Worm (Caenorhabditis elegans) whole organism, L4 larva: ENCODE measurements around the gene K07F5.16.
A peak's percentile ranks its signal among the peaks of the same experiment; 100 is the strongest.

Experiments used
- F26F4.8 ChIP-seq: fragments of 200-800 bp; sonication (Bioruptor generic); conservative IDR thresholded peaks from 2 replicates; pipeline ENCODE4 v1.3.6; 2022; ENCODE audit warnings: missing genetic modification characterization, missing compliant biosample characterization
- F44E2.7 ChIP-seq: fragments of 200-800 bp; sonication (Bioruptor generic); IDR thresholded peaks from 2 replicates; pipeline ENCODE4 v2.1.2; 2022; ENCODE audit warnings: missing genetic modification characterization, missing compliant biosample characterization
- T20F7.1 ChIP-seq: fragments of 200-800 bp; sonication (Bioruptor generic); optimal IDR thresholded peaks from 2 replicates; lab custom pipeline; 2018; ENCODE audit warnings: mild to moderate bottlenecking, missing genetic modification characterization, missing compliant biosample characterization
- T26A8.4 ChIP-seq: fragments of 200-800 bp; sonication (Bioruptor generic); IDR thresholded peaks from 2 replicates; pipeline ENCODE4 v1.3.6; 2022; ENCODE audit warnings: missing genetic modification characterization, missing compliant biosample characterization
- Y5F2A.4 ChIP-seq: fragments of 200-800 bp; sonication (Bioruptor generic); optimal IDR thresholded peaks from 2 replicates; lab custom pipeline; 2018; ENCODE audit warnings: mild to moderate bottlenecking, missing genetic modification characterization, missing compliant biosample characterization
- aha-1 ChIP-seq: fragments of 150-350 bp; peaks from one replicate; lab custom pipeline; 2014; ENCODE audit warnings: missing biosample characterization, missing genetic modification characterization
- arid-1 ChIP-seq: fragments of 200-800 bp; sonication (Bioruptor generic); conservative IDR thresholded peaks from 2 replicates; pipeline ENCODE4 v1.3.6; 2022; ENCODE audit warnings: missing genetic modification reagents, missing genetic modification characterization, missing compliant biosample characterization
- ceh-44 ChIP-seq: fragments of 200-800 bp; sonication (Bioruptor generic); IDR thresholded peaks from 2 replicates; pipeline ENCODE4 v1.3.6; 2022; ENCODE audit warnings: missing genetic modification reagents, missing genetic modification characterization, missing compliant biosample characterization
- ceh-82 ChIP-seq: sonication (generic microtip); optimal IDR thresholded peaks from 2 replicates; lab custom pipeline; 2017; ENCODE audit warnings: missing biosample characterization, missing genetic modification characterization
- cey-2 ChIP-seq: sonication (generic microtip); optimal IDR thresholded peaks from 3 replicates; lab custom pipeline; 2017; ENCODE audit warnings: missing genetic modification characterization, mild to moderate bottlenecking, missing compliant biosample characterization, antibody characterized with exemption, borderline replicate concordance; ENCODE audit not compliant: insufficient read depth
- ctbp-1 ChIP-seq: fragments of 200-800 bp; sonication (Bioruptor generic); IDR thresholded peaks from 2 replicates; pipeline ENCODE4 v1.3.6; 2022; ENCODE audit warnings: missing genetic modification reagents, missing genetic modification characterization, missing compliant biosample characterization
- daf-16 ChIP-seq, 3 experiments: sonication (generic microtip); optimal IDR thresholded peaks; 2 replicates each; lab custom pipeline; 2016 to 2017; ENCODE audit warnings: missing genetic modification characterization in 3 of 3, missing genetic modification reagents in 3 of 3, mild to moderate bottlenecking in 2 of 3, missing compliant biosample characterization in 2 of 3, missing biosample characterization in 1 of 3, moderate library complexity in 1 of 3
- daf-19 ChIP-seq: fragments of 200-800 bp; sonication (Bioruptor generic); conservative IDR thresholded peaks from 2 replicates; pipeline ENCODE4 v1.3.6; 2022; ENCODE audit warnings: missing genetic modification characterization, missing compliant biosample characterization
- daf-8 ChIP-seq: fragments of 200-800 bp; sonication (Bioruptor generic); IDR thresholded peaks from 2 replicates; pipeline ENCODE4 v1.3.6; 2022; ENCODE audit warnings: missing genetic modification characterization, missing compliant biosample characterization
- dmd-6 ChIP-seq: fragments of 200-800 bp; sonication (Bioruptor generic); IDR thresholded peaks from 2 replicates; pipeline ENCODE4 v1.3.6; 2022; ENCODE audit warnings: missing genetic modification reagents, missing genetic modification characterization, missing compliant biosample characterization
- dmd-8 ChIP-seq: fragments of 200-800 bp; sonication (Bioruptor generic); IDR thresholded peaks from 2 replicates; pipeline ENCODE4 v1.3.6; 2022; ENCODE audit warnings: missing genetic modification characterization, missing compliant biosample characterization
- dpl-1 ChIP-seq: fragments of 150-350 bp; optimal IDR thresholded peaks from 2 replicates; lab custom pipeline; 2014; ENCODE audit warnings: missing biosample characterization, missing genetic modification reagents, missing genetic modification characterization
- dve-1 ChIP-seq: sonication (generic microtip); optimal IDR thresholded peaks from 2 replicates; lab custom pipeline; 2017; ENCODE audit warnings: antibody characterized with exemption, mild to moderate bottlenecking, missing genetic modification characterization, missing compliant biosample characterization; ENCODE audit not compliant: insufficient read depth
- egl-43 ChIP-seq: fragments of 200-800 bp; sonication (Bioruptor generic); IDR thresholded peaks from 2 replicates; pipeline ENCODE4 v1.3.6; 2022; ENCODE audit warnings: missing genetic modification reagents, missing genetic modification characterization, missing compliant biosample characterization
- hlh-11 ChIP-seq: fragments of 200-800 bp; sonication (Bioruptor generic); optimal IDR thresholded peaks from 2 replicates; lab custom pipeline; 2018; ENCODE audit warnings: mild to moderate bottlenecking, missing genetic modification characterization, missing compliant biosample characterization
- hlh-30 ChIP-seq: sonication (generic microtip); optimal IDR thresholded peaks from 2 replicates; lab custom pipeline; 2017; ENCODE audit warnings: antibody characterized with exemption, mild to moderate bottlenecking, missing genetic modification characterization, missing compliant biosample characterization; ENCODE audit not compliant: insufficient read depth
- lsy-2 ChIP-seq, 2 experiments: fragments of 150-350 bp in 1 of 2; sonication (generic microtip) in 1 of 2; optimal IDR thresholded peaks; 2 replicates each; lab custom pipeline; 2014 to 2017; ENCODE audit warnings: missing biosample characterization in 2 of 2, missing genetic modification characterization in 2 of 2
- mdl-1 ChIP-seq, 2 experiments: fragments of 150-350 bp in 1 of 2; sonication (generic microtip) in 1 of 2; optimal IDR thresholded peaks; 2 replicates each; lab custom pipeline; 2014 to 2017; ENCODE audit warnings: missing biosample characterization in 2 of 2, missing genetic modification characterization in 2 of 2
- mdt-29 ChIP-seq: fragments of 200-800 bp; sonication (Bioruptor generic); IDR thresholded peaks from 2 replicates; pipeline ENCODE4 v1.3.6; 2022; ENCODE audit warnings: missing genetic modification reagents, missing genetic modification characterization, missing compliant biosample characterization
- mep-1 ChIP-seq: fragments of 150-350 bp; sonication (generic microtip); optimal IDR thresholded peaks from 3 replicates; lab custom pipeline; 2014; ENCODE audit warnings: missing biosample characterization, missing genetic modification characterization
- mxl-3 ChIP-seq: fragments of 200-800 bp; sonication (Bioruptor generic); optimal IDR thresholded peaks from 2 replicates; lab custom pipeline; 2018; ENCODE audit warnings: mild to moderate bottlenecking, missing genetic modification characterization, missing compliant biosample characterization
- nhr-237 ChIP-seq: sonication (generic microtip); optimal IDR thresholded peaks from 2 replicates; lab custom pipeline; 2017; ENCODE audit warnings: missing biosample characterization, missing genetic modification characterization
- nhr-25 ChIP-seq: sonication (generic microtip); optimal IDR thresholded peaks from 2 replicates; lab custom pipeline; 2017; ENCODE audit warnings: missing genetic modification characterization, mild to moderate bottlenecking, missing compliant biosample characterization, antibody characterized with exemption, moderate library complexity, borderline replicate concordance; ENCODE audit not compliant: insufficient read depth
- nhr-28 ChIP-seq: fragments of 150-350 bp; optimal IDR thresholded peaks from 2 replicates; lab custom pipeline; 2014; ENCODE audit warnings: missing biosample characterization, missing genetic modification characterization
- nhr-48 ChIP-seq: sonication (generic microtip); optimal IDR thresholded peaks from 2 replicates; lab custom pipeline; 2016; ENCODE audit warnings: mild to moderate bottlenecking, missing genetic modification characterization, missing compliant biosample characterization
- nhr-76 ChIP-seq: fragments of 150-350 bp; optimal IDR thresholded peaks from 2 replicates; lab custom pipeline; 2014; ENCODE audit warnings: missing biosample characterization, missing genetic modification characterization
- pha-4 ChIP-seq, 2 experiments: fragments of 150-350 bp in 1 of 2; fragments of 200-800 bp in 1 of 2; sonication (Bioruptor generic) in 1 of 2; IDR thresholded peaks in 1 of 2; optimal IDR thresholded peaks in 1 of 2; 2 replicates each; pipeline versions ENCODE4 v1.3.6 to Lab custom; 2014 to 2022; ENCODE audit warnings: missing genetic modification characterization in 2 of 2, missing genetic modification reagents in 2 of 2, missing biosample characterization in 1 of 2, missing compliant biosample characterization in 1 of 2
- php-3 ChIP-seq: fragments of 200-800 bp; sonication (Bioruptor generic); IDR thresholded peaks from 2 replicates; pipeline ENCODE4 v1.3.6; 2022; ENCODE audit warnings: missing genetic modification reagents, missing genetic modification characterization, missing compliant biosample characterization
- pqm-1 ChIP-seq: sonication (generic microtip); optimal IDR thresholded peaks from 2 replicates; lab custom pipeline; 2017; ENCODE audit warnings: missing biosample characterization, missing genetic modification characterization
- rbr-2 ChIP-seq: sonication (generic microtip); optimal IDR thresholded peaks from 2 replicates; lab custom pipeline; 2016; ENCODE audit warnings: missing genotype, missing genetic modification characterization, missing compliant biosample characterization
- saeg-2 ChIP-seq: fragments of 200-800 bp; sonication (Bioruptor generic); IDR thresholded peaks from 2 replicates; pipeline ENCODE4 v1.3.6; 2022; ENCODE audit warnings: missing genetic modification reagents, missing genetic modification characterization, missing compliant biosample characterization
- spr-1 ChIP-seq: sonication (generic microtip); optimal IDR thresholded peaks from 2 replicates; lab custom pipeline; 2016; ENCODE audit warnings: mild to moderate bottlenecking, missing genetic modification characterization, missing compliant biosample characterization
- tag-97 ChIP-seq: fragments of 200-800 bp; sonication (Bioruptor generic); IDR thresholded peaks from 2 replicates; pipeline ENCODE4 v1.3.6; 2022; ENCODE audit warnings: missing genetic modification characterization, missing compliant biosample characterization
- unc-130 ChIP-seq: sonication (generic microtip); optimal IDR thresholded peaks from 2 replicates; lab custom pipeline; 2016; ENCODE audit warnings: missing genetic modification reagents, missing genetic modification characterization, missing compliant biosample characterization
- unc-62 ChIP-seq, 3 experiments: fragments of 150-350 bp in 1 of 3; sonication (generic microtip); optimal IDR thresholded peaks in 2 of 3; peaks in 1 of 3; 1 replicate in 1 of 3; 2 replicates in 2 of 3; lab custom pipeline; 2014 to 2017; ENCODE audit warnings: missing biosample characterization in 3 of 3, missing genetic modification characterization in 3 of 3, missing genetic modification reagents in 3 of 3, missing genotype in 1 of 3
- zag-1 ChIP-seq: fragments of 150-350 bp; optimal IDR thresholded peaks from 2 replicates; lab custom pipeline; 2014; ENCODE audit warnings: missing biosample characterization, missing genetic modification characterization
- zfp-2 ChIP-seq: sonication (generic microtip); optimal IDR thresholded peaks from 2 replicates; lab custom pipeline; 2016; ENCODE audit warnings: mild to moderate bottlenecking, missing genetic modification characterization, missing compliant biosample characterization
- zip-11 ChIP-seq: fragments of 200-800 bp; sonication (Bioruptor generic); IDR thresholded peaks from 2 replicates; pipeline ENCODE4 v1.3.6; 2022; ENCODE audit warnings: missing genetic modification characterization, missing compliant biosample characterization
- ztf-11 ChIP-seq: fragments of 150-350 bp; optimal IDR thresholded peaks from 2 replicates; lab custom pipeline; 2014; ENCODE audit warnings: missing biosample characterization, missing genetic modification characterization

The K07F5.16 gene

ce11 chrIV:9875646-9876045 is 11.7 kb downstream of the K07F5.16 start:
- TF ChIP-seq unc-62 (GFP tag; optimal IDR thresholded peaks at IDR 0.05 in 1 of 2; lab: Kevin White, UChicago), result peak in 1 of 2 experiments; percentile 43
- no peak for TF ChIP-seq unc-62 (tag; optimal IDR thresholded peaks at IDR 0.05; lab: Kevin White, UChicago)
- TF ChIP-seq spr-1 (tag; lab: Kevin White, UChicago), result no peak
- TF ChIP-seq pqm-1 (tag; lab: Kevin White, UChicago), result peak; percentile 11
- TF ChIP-seq ceh-44 (GFP tag; lab: Robert Waterston, UW), result no peak
- TF ChIP-seq dmd-6, result peak; percentile 92
- no peak for TF ChIP-seq ctbp-1 (GFP tag; lab: Robert Waterston, UW)
- peak; percentile 44 for TF ChIP-seq cey-2 (tag; lab: Kevin White, UChicago)
- TF ChIP-seq nhr-28 (tag; lab: Kevin White, UChicago), result peak; percentile 87
- TF ChIP-seq T20F7.1 (GFP tag; lab: Kevin White, UChicago), result peak; percentile 44
- TF ChIP-seq zip-11 (GFP tag; lab: Robert Waterston, UW), result no peak
- no peak for TF ChIP-seq nhr-237 (tag; lab: Kevin White, UChicago)
- TF ChIP-seq hlh-30 (tag; lab: Kevin White, UChicago), result peak; percentile 76
- 0 out of 2 replicates have a peak, but pooled peaks have one; percentile 20 for TF ChIP-seq php-3 (GFP tag; lab: Robert Waterston, UW)
- peak; percentile 14 for TF ChIP-seq dpl-1
- peak; percentile 81 for TF ChIP-seq nhr-48 (tag; lab: Kevin White, UChicago)
- peak in 1 of 2 experiments; percentile 81 for TF ChIP-seq mdl-1 (tag; optimal IDR thresholded peaks at IDR 0.05; lab: Kevin White, UChicago)
- no peak for TF ChIP-seq unc-130 (GFP tag; lab: Kevin White, UChicago)
- no peak for TF ChIP-seq zfp-2 (tag; lab: Kevin White, UChicago)
- TF ChIP-seq daf-16 (GFP tag; optimal IDR thresholded peaks at IDR 0.05; lab: Kevin White, UChicago), result no peak
- TF ChIP-seq daf-16 (tag; optimal IDR thresholded peaks at IDR 0.05; lab: Kevin White, UChicago), result peak; percentile 88
- no peak for TF ChIP-seq arid-1 (GFP tag; lab: Robert Waterston, UW)
- TF ChIP-seq rbr-2 (tag; lab: Kevin White, UChicago), result no peak
- no peak for TF ChIP-seq daf-19 (GFP tag; lab: Robert Waterston, UW)
- TF ChIP-seq mdt-29 (GFP tag; lab: Robert Waterston, UW), result no peak
- TF ChIP-seq hlh-11 (tag; lab: Kevin White, UChicago), result peak; percentile 80
- no peak for TF ChIP-seq ceh-82 (tag; lab: Kevin White, UChicago)
- no peak for TF ChIP-seq zag-1 (tag; lab: Kevin White, UChicago)
- TF ChIP-seq dve-1 (tag; lab: Kevin White, UChicago), result peak; percentile 74
- TF ChIP-seq nhr-76, result no peak
- TF ChIP-seq tag-97, result no peak
- peak; percentile 50 for TF ChIP-seq mep-1 (tag; lab: Kevin White, UChicago)
- TF ChIP-seq lsy-2 (tag; optimal IDR thresholded peaks at IDR 0.05; lab: Kevin White, UChicago), result peak in 1 of 2 experiments; percentile 60
- peak; percentile 90 for TF ChIP-seq mxl-3 (GFP tag; lab: Kevin White, UChicago)
- no peak for TF ChIP-seq Y5F2A.4 (GFP tag; lab: Kevin White, UChicago)

- TF ChIP-seq T26A8.4 (GFP tag; lab: Robert Waterston, UW), result no peak
- TF ChIP-seq egl-43, result no peak
- TF ChIP-seq nhr-28 (tag; lab: Kevin White, UChicago), result no peak
- no peak for TF ChIP-seq dpl-1
- TF ChIP-seq daf-8 (GFP tag; lab: Robert Waterston, UW), result no peak
- no peak for TF ChIP-seq F44E2.7 (GFP tag; lab: Robert Waterston, UW)
- TF ChIP-seq zag-1 (tag; lab: Kevin White, UChicago), result no peak
- no peak for TF ChIP-seq aha-1 (tag; lab: Kevin White, UChicago)
- TF ChIP-seq arid-1 (GFP tag; lab: Robert Waterston, UW), result no peak
- TF ChIP-seq zfp-2 (tag; lab: Kevin White, UChicago), result no peak
- TF ChIP-seq F26F4.8 (GFP tag; lab: Robert Waterston, UW), result no peak
- no peak for TF ChIP-seq nhr-48 (tag; lab: Kevin White, UChicago)
- TF ChIP-seq dmd-8 (GFP tag; lab: Robert Waterston, UW), result no peak
- no peak for TF ChIP-seq T20F7.1 (GFP tag; lab: Kevin White, UChicago)
- no peak for TF ChIP-seq ztf-11 (tag; lab: Kevin White, UChicago)
- TF ChIP-seq nhr-25, result no peak
- no peak for TF ChIP-seq pha-4 (GFP tag; IDR thresholded peaks at IDR 0.05; lab: Robert Waterston, UW)
- no peak for TF ChIP-seq pha-4 (tag; optimal IDR thresholded peaks at IDR 0.05; lab: Kevin White, UChicago)
- TF ChIP-seq pqm-1 (tag; lab: Kevin White, UChicago), result no peak
- TF ChIP-seq mxl-3 (GFP tag; lab: Kevin White, UChicago), result no peak
- no peak for TF ChIP-seq saeg-2 (GFP tag; lab: Robert Waterston, UW)
Observed at ce11 chrIV:9878893-9879379, 15.0 kb downstream of the K07F5.16 start, which contains the start of gene nhr-4. Gene nhr-4 (plus strand): TSS chrIV:9879329.
